Fruit fly (Drosophila melanogaster): ENCODE measurements around the gene Ahcy.

The Ahcy gene

dm6 chrX:15449490-15450326 lies at the start of gene Ahcy, which contains the start of gene Scamp (continued):
- no peak for TF ChIP-seq otp (GFP tag; IDR thresholded peaks at IDR 0.05)
- no peak for TF ChIP-seq CG11696 (GFP tag; IDR thresholded peaks at IDR 0.05)
- TF ChIP-seq phol (tag; optimal IDR thresholded peaks at IDR 0.05) = peak; percentile 76
- 0 out of 2 replicates have a peak, but pooled peaks have one; percentile 30 for TF ChIP-seq CG31441 (GFP tag; IDR thresholded peaks at IDR 0.05)
- no peak for TF ChIP-seq odd (GFP tag; optimal IDR thresholded peaks at IDR 0.05)
- TF ChIP-seq en (GFP tag; optimal IDR thresholded peaks at IDR 0.05) = no peak
- TF ChIP-seq CG2678 (tag; optimal IDR thresholded peaks at IDR 0.05) = peak; percentile 32
- TF ChIP-seq Nf-YC (tag; optimal IDR thresholded peaks at IDR 0.05) = peak; percentile 15
- TF ChIP-seq Stat92E (GFP tag; optimal IDR thresholded peaks at IDR 0.05) = no peak
- TF ChIP-seq Meics (GFP tag; optimal IDR thresholded peaks at IDR 0.05) = peak; percentile 59
- TF ChIP-seq gsb-n (tag; optimal IDR thresholded peaks at IDR 0.05) = no peak
- no peak for TF ChIP-seq Fer3 (tag; optimal IDR thresholded peaks at IDR 0.05)
- no peak for TF ChIP-seq Mrtf (GFP tag; IDR thresholded peaks at IDR 0.05)
- TF ChIP-seq PHDP (tag; optimal IDR thresholded peaks at IDR 0.05) = no peak
- TF ChIP-seq maf-S (GFP tag; optimal IDR thresholded peaks at IDR 0.05) = no peak
- TF ChIP-seq corto (GFP tag; optimal IDR thresholded peaks at IDR 0.05) = no peak
- peak; percentile 6 for TF ChIP-seq CG10147 (GFP tag; optimal IDR thresholded peaks at IDR 0.05)
- peak; percentile 44 for TF ChIP-seq nmo (GFP tag; optimal IDR thresholded peaks at IDR 0.05)
- TF ChIP-seq CG15479 (GFP tag; optimal IDR thresholded peaks at IDR 0.05) = no peak
- no peak for TF ChIP-seq yki (optimal IDR thresholded peaks at IDR 0.05)
- peak; percentile 93 for TF ChIP-seq cg (GFP tag; optimal IDR thresholded peaks at IDR 0.05)
- peak in 1 of 2 experiments; percentile 11 for TF ChIP-seq Hr51 (GFP tag; optimal IDR thresholded peaks at IDR 0.05)
- TF ChIP-seq CG7987 (GFP tag; optimal IDR thresholded peaks at IDR 0.05) = no peak
- no peak for TF ChIP-seq CG33557 (GFP tag; optimal IDR thresholded peaks at IDR 0.05)
- TF ChIP-seq CG4617 (GFP tag; optimal IDR thresholded peaks at IDR 0.05; ENCODE audit: borderline replicate concordance) = peak; percentile 56
- peak; percentile 39 for TF ChIP-seq CG18011 (GFP tag; optimal IDR thresholded peaks at IDR 0.05)
- no peak for TF ChIP-seq tup (GFP tag; optimal IDR thresholded peaks at IDR 0.05)
- peak; percentile 65 for TF ChIP-seq Dref (GFP tag; IDR thresholded peaks at IDR 0.05)
- peak; percentile 57 for TF ChIP-seq YL-1 (GFP tag; optimal IDR thresholded peaks at IDR 0.05)
- peak; percentile 17 for TF ChIP-seq CG15269 (tag; optimal IDR thresholded peaks at IDR 0.05)
- peak; percentile 43 for TF ChIP-seq CG12391 (tag; optimal IDR thresholded peaks at IDR 0.05)
- no peak for TF ChIP-seq Poxn (GFP tag; IDR thresholded peaks at IDR 0.05)
- peak; percentile 57; the same call in 2 of the 4 replicates for TF ChIP-seq Dll (GFP tag; IDR thresholded peaks at IDR 0.05; ENCODE audit: partially characterized antibody)
- no peak for TF ChIP-seq esg (GFP tag; conservative IDR thresholded peaks at IDR 0.05)
- TF ChIP-seq CG6689 (GFP tag; IDR thresholded peaks at IDR 0.05) = no peak
- TF ChIP-seq CG18599 (GFP tag; optimal IDR thresholded peaks at IDR 0.05) = no peak
- TF ChIP-seq br (optimal IDR thresholded peaks at IDR 0.05) = no peak
- TF ChIP-seq az2 (GFP tag; optimal IDR thresholded peaks at IDR 0.05) = no peak
- no peak for TF ChIP-seq Camta (GFP tag; optimal IDR thresholded peaks at IDR 0.05)
- peak; percentile 53 for TF ChIP-seq sd (tag; optimal IDR thresholded peaks at IDR 0.05)
- no peak for TF ChIP-seq NC2β (GFP tag; optimal IDR thresholded peaks at IDR 0.05)
- TF ChIP-seq BtbVII (GFP tag; optimal IDR thresholded peaks at IDR 0.05) = no peak
- TF ChIP-seq CG6791 (GFP tag; IDR thresholded peaks at IDR 0.05; ENCODE audit: partially characterized antibody) = 0 out of 3 replicates have a peak, but pooled peaks have one; percentile 30
- no peak for TF ChIP-seq CG3065 (GFP tag; optimal IDR thresholded peaks at IDR 0.05)
- no peak for TF ChIP-seq CG11093 (GFP tag; IDR thresholded peaks at IDR 0.05)
- TF ChIP-seq nerfin-1 (tag; optimal IDR thresholded peaks at IDR 0.05) = no peak
- TF ChIP-seq unpg (GFP tag; optimal IDR thresholded peaks at IDR 0.05) = no peak
- TF ChIP-seq Dad (GFP tag; optimal IDR thresholded peaks at IDR 0.05) = no peak
